Fruit fly (Drosophila melanogaster) whole organism, embryonic: ENCODE measurements around the gene CG13842.

Experiments used
- CG10267 ChIP-seq: fragments of 200-800 bp; sonication (Bioruptor generic); optimal IDR thresholded peaks from 2 replicates; lab custom pipeline; 2018; ENCODE audit warnings: missing biosample characterization, mild to moderate bottlenecking, missing genetic modification characterization, moderate library complexity
- CG10462 ChIP-seq: fragments of 200-800 bp; sonication (Bioruptor generic); optimal IDR thresholded peaks from 2 replicates; lab custom pipeline; 2016; ENCODE audit warnings: missing biosample characterization, missing genetic modification characterization
- CG10543 ChIP-seq: fragments of 200-800 bp; sonication (Bioruptor generic); optimal IDR thresholded peaks from 3 replicates; lab custom pipeline; 2017; ENCODE audit warnings: missing biosample characterization, mild to moderate bottlenecking, missing genetic modification characterization, moderate library complexity
- CG13424 ChIP-seq: fragments of 200-800 bp; sonication (Bioruptor generic); optimal IDR thresholded peaks from 2 replicates; lab custom pipeline; 2019; ENCODE audit warnings: missing biosample characterization, mild to moderate bottlenecking, missing genetic modification characterization, moderate library complexity
- CG13894 ChIP-seq: fragments of 200-800 bp; sonication (Bioruptor generic); optimal IDR thresholded peaks from 3 replicates; lab custom pipeline; 2018; ENCODE audit warnings: missing biosample characterization, mild to moderate bottlenecking, missing genetic modification characterization, moderate library complexity
- CG14441 ChIP-seq: fragments of 200-800 bp; sonication (Bioruptor generic); IDR thresholded peaks from 2 replicates; pipeline ENCODE4 v1.3.6; 2022; ENCODE audit warnings: missing biosample characterization, missing genetic modification characterization
- CG16779 ChIP-seq: fragments of 200-800 bp; sonication (Bioruptor generic); IDR thresholded peaks from 2 replicates; pipeline ENCODE4 v1.3.6; 2022; ENCODE audit warnings: missing biosample characterization, missing genetic modification characterization
- CG18011 ChIP-seq: fragments of 200-800 bp; sonication (Bioruptor generic); optimal IDR thresholded peaks from 2 replicates; lab custom pipeline; 2017; ENCODE audit warnings: missing biosample characterization, missing genetic modification characterization, mild to moderate bottlenecking, moderate library complexity, missing genotype
- CG2120 ChIP-seq: fragments of 200-800 bp; sonication (Bioruptor generic); optimal IDR thresholded peaks from 3 replicates; lab custom pipeline; 2016; ENCODE audit warnings: missing biosample characterization, missing genetic modification characterization
- CG30431 ChIP-seq: fragments of 200-800 bp; sonication (Bioruptor generic); optimal IDR thresholded peaks from 2 replicates; lab custom pipeline; 2017; ENCODE audit warnings: missing biosample characterization, missing genetic modification characterization
- CG32532 ChIP-seq: fragments of 200-800 bp; sonication (Bioruptor generic); IDR thresholded peaks from 2 replicates; pipeline ENCODE4 v1.3.6; 2022; ENCODE audit warnings: missing biosample characterization, missing genetic modification characterization
- CG3281 ChIP-seq: fragments of 200-800 bp; sonication (Bioruptor generic); optimal IDR thresholded peaks from 3 replicates; lab custom pipeline; 2017; ENCODE audit warnings: missing biosample characterization, mild to moderate bottlenecking, missing genetic modification characterization
- CG34376 ChIP-seq: fragments of 200-800 bp; sonication (Bioruptor generic); optimal IDR thresholded peaks from 2 replicates; lab custom pipeline; 2018; ENCODE audit warnings: missing biosample characterization, mild to moderate bottlenecking, missing genetic modification characterization
- CG3847 ChIP-seq: fragments of 200-800 bp; sonication (Bioruptor generic); IDR thresholded peaks from 2 replicates; pipeline ENCODE4 v1.3.6; 2022; ENCODE audit warnings: missing biosample characterization, missing genetic modification characterization
- CG4854 ChIP-seq: fragments of 200-800 bp; sonication (Bioruptor generic); optimal IDR thresholded peaks from 2 replicates; lab custom pipeline; 2016; ENCODE audit warnings: missing biosample characterization, missing genetic modification characterization, inconsistent platforms
- CG7357 ChIP-seq: fragments of 200-800 bp; sonication (Bioruptor generic); IDR thresholded peaks from 3 replicates; pipeline ENCODE4 v1.3.6; 2022; ENCODE audit warnings: missing biosample characterization, missing genetic modification characterization
- CG7745 ChIP-seq: fragments of 200-800 bp; sonication (Bioruptor generic); optimal IDR thresholded peaks from 2 replicates; lab custom pipeline; 2018; ENCODE audit warnings: missing biosample characterization, mild to moderate bottlenecking, missing genetic modification characterization, moderate library complexity
- CG7839 ChIP-seq: fragments of 200-800 bp; sonication (Bioruptor generic); optimal IDR thresholded peaks from 3 replicates; lab custom pipeline; 2018; ENCODE audit warnings: missing biosample characterization, mild to moderate bottlenecking, missing genetic modification characterization, moderate library complexity
- CG8944 ChIP-seq: fragments of 200-800 bp; sonication (Bioruptor generic); optimal IDR thresholded peaks from 3 replicates; lab custom pipeline; 2016; ENCODE audit warnings: missing biosample characterization, missing genetic modification characterization
- CG9876 ChIP-seq: fragments of 200-800 bp; sonication (Bioruptor generic); optimal IDR thresholded peaks from 2 replicates; lab custom pipeline; 2016; ENCODE audit warnings: missing biosample characterization, missing genetic modification characterization
- CG9932 ChIP-seq: fragments of 200-800 bp; sonication (Bioruptor generic); IDR thresholded peaks from 2 replicates; pipeline ENCODE4 v1.3.6; 2022; ENCODE audit warnings: missing biosample characterization, missing genetic modification characterization
- Dad ChIP-seq: fragments of 200-800 bp; sonication (Bioruptor generic); optimal IDR thresholded peaks from 3 replicates; lab custom pipeline; 2016; ENCODE audit warnings: missing biosample characterization, missing genetic modification characterization
- Elba2 ChIP-seq: fragments of 200-800 bp; sonication (Bioruptor generic); optimal IDR thresholded peaks from 3 replicates; lab custom pipeline; 2016; ENCODE audit warnings: missing biosample characterization, missing genetic modification characterization
- Hmx ChIP-seq: fragments of 200-800 bp; sonication (Bioruptor generic); optimal IDR thresholded peaks from 2 replicates; lab custom pipeline; 2016; ENCODE audit warnings: missing biosample characterization, missing genetic modification characterization
- Jarid2 ChIP-seq: fragments of 200-800 bp; sonication (Bioruptor generic); optimal IDR thresholded peaks from 3 replicates; lab custom pipeline; 2017; ENCODE audit warnings: mild to moderate bottlenecking, missing biosample characterization, missing genetic modification reagents, missing genetic modification characterization
- Lim3 ChIP-seq: fragments of 200-800 bp; sonication (Bioruptor generic); IDR thresholded peaks from 2 replicates; pipeline ENCODE4 v1.3.6; 2022; ENCODE audit warnings: missing biosample characterization, missing genetic modification characterization
- MBD-R2 ChIP-seq: fragments of 200-800 bp; sonication (Bioruptor generic); IDR thresholded peaks from 2 replicates; pipeline ENCODE4 v1.3.6; 2022; ENCODE audit warnings: missing biosample characterization, missing genetic modification characterization
- bigmax ChIP-seq: fragments of 200-800 bp; sonication (Bioruptor generic); optimal IDR thresholded peaks from 2 replicates; lab custom pipeline; 2018; ENCODE audit warnings: missing biosample characterization, mild to moderate bottlenecking, missing genetic modification characterization
- chn ChIP-seq: fragments of 200-800 bp; sonication (Bioruptor generic); optimal IDR thresholded peaks from 2 replicates; lab custom pipeline; 2016; ENCODE audit warnings: missing biosample characterization, missing genetic modification characterization
- danr ChIP-seq: fragments of 200-800 bp; sonication (Bioruptor generic); IDR thresholded peaks from 2 replicates; pipeline ENCODE4 v1.3.6; 2022; ENCODE audit warnings: missing biosample characterization, missing genetic modification characterization
- dpn ChIP-seq, 2 experiments: fragments of 200-800 bp; sonication (Bioruptor generic); optimal IDR thresholded peaks; 3 replicates each; lab custom pipeline; 2016; ENCODE audit warnings: missing biosample characterization in 2 of 2, missing genetic modification characterization in 2 of 2
- emc ChIP-seq: fragments of 200-800 bp; sonication (Bioruptor generic); optimal IDR thresholded peaks from 2 replicates; lab custom pipeline; 2016; ENCODE audit warnings: missing biosample characterization, missing genetic modification characterization
- ems ChIP-seq: fragments of 200-800 bp; sonication (Bioruptor generic); optimal IDR thresholded peaks from 3 replicates; lab custom pipeline; 2016; ENCODE audit warnings: missing biosample characterization, missing genetic modification characterization
- fd102C ChIP-seq: fragments of 200-800 bp; sonication (Bioruptor generic); optimal IDR thresholded peaks from 2 replicates; lab custom pipeline; 2018; ENCODE audit warnings: missing biosample characterization, mild to moderate bottlenecking, missing genetic modification characterization, moderate library complexity
- fd64A ChIP-seq: fragments of 200-800 bp; sonication (Bioruptor generic); optimal IDR thresholded peaks from 3 replicates; lab custom pipeline; 2018; ENCODE audit warnings: missing biosample characterization, mild to moderate bottlenecking, missing genetic modification characterization
- gro ChIP-seq: fragments of 200-800 bp; sonication (Bioruptor generic); optimal IDR thresholded peaks from 2 replicates; lab custom pipeline; 2016; ENCODE audit warnings: missing biosample characterization, missing genetic modification characterization
- gt ChIP-seq: fragments of 200-800 bp; sonication (Bioruptor generic); IDR thresholded peaks from 2 replicates; pipeline ENCODE4 v1.3.6; 2022; ENCODE audit warnings: missing biosample characterization, missing genetic modification characterization
- h ChIP-seq: fragments of >200 bp; optimal IDR thresholded peaks from 2 replicates; lab custom pipeline; 2017
- hkb ChIP-seq, 2 experiments: fragments of 200-800 bp in 1 of 2; fragments of >200 bp in 1 of 2; sonication (Bioruptor generic) in 1 of 2; IDR thresholded peaks in 1 of 2; optimal IDR thresholded peaks in 1 of 2; 2 replicates each; pipeline versions ENCODE4 v1.3.6 to Lab custom; 2017 to 2022; ENCODE audit warnings: missing biosample characterization in 1 of 2, missing genetic modification characterization in 1 of 2
- lov ChIP-seq, 2 experiments: fragments of 200-800 bp in 1 of 2; fragments of >200 bp in 1 of 2; sonication (Bioruptor generic) in 1 of 2; IDR thresholded peaks in 1 of 2; optimal IDR thresholded peaks in 1 of 2; 2 replicates in 1 of 2; 3 replicates in 1 of 2; pipeline versions ENCODE4 v1.3.6 to Lab custom; 2017 to 2022; ENCODE audit warnings: missing biosample characterization in 1 of 2, missing genetic modification characterization in 1 of 2
- org-1 ChIP-seq: fragments of 200-800 bp; sonication (Bioruptor generic); optimal IDR thresholded peaks from 2 replicates; lab custom pipeline; 2017; ENCODE audit warnings: missing biosample characterization, missing genetic modification characterization
- pros ChIP-seq: fragments of 200-800 bp; sonication (Bioruptor generic); optimal IDR thresholded peaks from 3 replicates; lab custom pipeline; 2019; ENCODE audit warnings: missing biosample characterization, mild to moderate bottlenecking, missing genetic modification characterization, moderate library complexity
- sima ChIP-seq: fragments of 200-800 bp; sonication (Bioruptor generic); optimal IDR thresholded peaks from 2 replicates; lab custom pipeline; 2016; ENCODE audit warnings: missing biosample characterization, missing genetic modification characterization
- slp2 ChIP-seq: fragments of 200-800 bp; sonication (Bioruptor generic); optimal IDR thresholded peaks from 2 replicates; lab custom pipeline; 2016; ENCODE audit warnings: missing biosample characterization, missing genetic modification characterization
- sna ChIP-seq: fragments of 200-800 bp; sonication (Bioruptor generic); IDR thresholded peaks from 2 replicates; pipeline ENCODE4 v1.3.6; 2022; ENCODE audit warnings: missing biosample characterization, missing genetic modification characterization; ENCODE audit not compliant: partially characterized antibody
- so ChIP-seq: fragments of 200-800 bp; sonication (Bioruptor generic); IDR thresholded peaks from 3 replicates; pipeline ENCODE4 v1.3.6; 2022; ENCODE audit warnings: missing biosample characterization, missing genetic modification characterization
- sob ChIP-seq: fragments of 200-800 bp; sonication (Bioruptor generic); IDR thresholded peaks from 2 replicates; pipeline ENCODE4 v1.3.6; 2022; ENCODE audit warnings: missing biosample characterization, missing genetic modification characterization
- ssp ChIP-seq: fragments of 200-800 bp; sonication (Bioruptor generic); IDR thresholded peaks from 2 replicates; pipeline ENCODE4 v1.3.6; 2022; ENCODE audit warnings: missing biosample characterization, missing genetic modification characterization
- twi ChIP-seq: fragments of 200-800 bp; optimal IDR thresholded peaks from 2 replicates; lab custom pipeline; 2019; ENCODE audit warnings: missing biosample characterization, mild to moderate bottlenecking, missing genetic modification characterization, moderate library complexity
- unc-4 ChIP-seq: fragments of 200-800 bp; sonication (Bioruptor generic); IDR thresholded peaks from 2 replicates; pipeline ENCODE4 v1.3.6; 2022; ENCODE audit warnings: missing biosample characterization, missing genetic modification characterization; ENCODE audit not compliant: partially characterized antibody

Gene CG13842

dm6 chr3R:22750534-22750947 is 43.5 kb upstream of the CG13842 start, which contains the start of the genes rumi, CG7029 and Usp12-46 (continued):
- TF ChIP-seq pros (GFP tag; lab: Kevin White, UChicago) (peak; percentile 82), MBD-R2 (GFP tag; lab: Robert Waterston, UW) (peak; percentile 92), CG10462 (GFP tag; lab: Kevin White, UChicago) (peak; percentile 73), so (GFP tag; lab: Robert Waterston, UW) (peak; percentile 77; the same call in 1 of the 3 replicates), CG7839 (tag; lab: Kevin White, UChicago) (peak; percentile 85), org-1 (peak; percentile 66), CG18011 (peak; percentile 67), CG4854 (peak; percentile 84), chn (GFP tag; lab: Kevin White, UChicago) (peak; percentile 90), unc-4 (GFP tag; lab: Robert Waterston, UW) (peak; percentile 82), gro (GFP tag; lab: Kevin White, UChicago) (peak; percentile 91), slp2 (GFP tag; lab: Kevin White, UChicago) (peak; percentile 87), CG9876 (GFP tag; lab: Kevin White, UChicago) (peak; percentile 84), Dad (GFP tag; lab: Kevin White, UChicago) (peak; percentile 82), ems (GFP tag; lab: Kevin White, UChicago) (peak; percentile 85), CG7745 (tag; lab: Kevin White, UChicago) (no peak), emc (peak; percentile 76), CG16779 (GFP tag; lab: Robert Waterston, UW) (peak; percentile 76; the same call in 1 of the 2 replicates), bigmax (GFP tag; lab: Kevin White, UChicago) (no peak), hkb (optimal IDR thresholded peaks at IDR 0.05; lab: Kevin White, UChicago) (no peak), hkb (GFP tag; IDR thresholded peaks at IDR 0.05; lab: Robert Waterston, UW) (peak; percentile 79), fd102C (GFP tag; lab: Kevin White, UChicago) (peak; percentile 76), CG9932 (peak; percentile 88), CG30431 (GFP tag; lab: Kevin White, UChicago) (peak; percentile 72), Lim3 (peak; percentile 48; the same call in 1 of the 2 replicates), CG34376 (GFP tag; lab: Kevin White, UChicago) (peak; percentile 58), sob (GFP tag; lab: Robert Waterston, UW) (peak; percentile 89), Hmx (GFP tag; lab: Kevin White, UChicago) (peak; percentile 72), CG14441 (GFP tag; lab: Robert Waterston, UW) (peak; percentile 84), CG13424 (tag; lab: Kevin White, UChicago) (peak; percentile 90), CG13894 (tag; lab: Kevin White, UChicago) (peak; percentile 80), CG7357 (peak; percentile 60; the same call in 2 of the 3 replicates), ssp (GFP tag; lab: Robert Waterston, UW) (peak; percentile 75), fd64A (GFP tag; lab: Kevin White, UChicago) (no peak), gt (peak; percentile 16; the same call in 1 of the 2 replicates), CG8944 (peak; percentile 91), CG3281 (peak; percentile 80), CG10267 (tag; lab: Kevin White, UChicago) (peak; percentile 80), CG32532 (GFP tag; lab: Robert Waterston, UW) (peak; percentile 89), dpn (GFP tag; optimal IDR thresholded peaks at IDR 0.05; lab: Kevin White, UChicago) (peak; percentile 85 to 92), Elba2 (GFP tag; lab: Kevin White, UChicago) (peak; percentile 71), CG10543 (GFP tag; lab: Kevin White, UChicago) (peak; percentile 77), CG2120 (GFP tag; lab: Kevin White, UChicago) (peak; percentile 93), h (lab: Kevin White, UChicago) (no peak), sima (GFP tag; lab: Kevin White, UChicago) (no peak), Jarid2 (GFP tag; lab: Kevin White, UChicago) (no peak), CG3847 (GFP tag; lab: Robert Waterston, UW) (peak; percentile 92), sna (GFP tag; lab: Robert Waterston, UW) (peak; percentile 83), danr (GFP tag; lab: Robert Waterston, UW) (peak; percentile 53; the same call in 1 of the 2 replicates), lov (optimal IDR thresholded peaks at IDR 0.05; lab: Kevin White, UChicago) (no peak), lov (GFP tag; IDR thresholded peaks at IDR 0.05; lab: Robert Waterston, UW) (peak; percentile 84; the same call in 2 of the 3 replicates), twi (tag; lab: Kevin White, UChicago) (peak; percentile 80)
